Fruit fly (Drosophila melanogaster): ENCODE measurements around the gene Past1.

The Past1 gene

DNA sequence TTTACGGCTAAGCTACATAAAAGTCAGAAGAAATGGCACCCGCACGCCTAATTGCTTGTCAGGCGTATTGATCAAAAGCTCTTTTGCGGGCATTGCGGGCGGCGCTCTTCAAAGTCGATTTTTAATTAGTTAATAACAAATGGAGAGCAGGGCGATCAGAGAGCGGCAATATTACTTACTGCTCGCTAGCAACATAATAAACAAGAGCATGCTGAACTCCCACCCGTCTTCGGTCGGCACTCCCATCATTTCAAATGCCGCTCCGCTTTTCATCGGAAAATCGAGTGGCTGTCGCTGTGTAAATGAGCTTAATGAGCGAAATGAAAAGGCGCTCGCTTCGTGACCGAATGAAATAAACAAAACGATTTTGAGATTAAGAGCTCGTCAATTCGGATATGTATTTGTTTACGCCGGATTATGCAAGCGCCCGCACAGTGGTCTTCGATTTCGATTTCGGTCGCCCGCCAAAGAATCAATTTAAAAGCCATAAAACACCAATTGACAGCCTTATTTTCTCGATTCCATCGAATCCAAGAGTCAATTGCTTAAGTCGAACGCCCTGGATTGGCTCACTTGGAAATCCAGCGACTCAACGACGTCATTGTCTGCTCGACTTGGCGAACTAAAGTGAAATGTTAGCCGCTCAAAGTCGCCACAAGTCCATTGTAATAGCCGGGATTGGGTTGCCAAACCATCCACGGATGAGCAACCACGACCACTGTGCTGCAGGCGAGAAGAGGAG lies 43.4 kb upstream of the Past1 start (continued):
- TF ChIP-seq knrl (GFP tag; IDR thresholded peaks at IDR 0.05; ENCODE audit: partially characterized antibody) (no peak), Hmr (GFP tag; optimal IDR thresholded peaks at IDR 0.05) (peak; percentile 69), CG3065 (GFP tag; optimal IDR thresholded peaks at IDR 0.05) (peak; percentile 58), H15 (GFP tag; IDR thresholded peaks at IDR 0.05) (peak; percentile 75), Lim3 (GFP tag; IDR thresholded peaks at IDR 0.05) (peak; percentile 67), chn (GFP tag; optimal IDR thresholded peaks at IDR 0.05) (peak; percentile 79), rib (GFP tag; IDR thresholded peaks at IDR 0.05) (no peak), CG15514 (GFP tag; optimal IDR thresholded peaks at IDR 0.05) (peak; percentile 18), nerfin-2 (GFP tag; IDR thresholded peaks at IDR 0.05; ENCODE audit: partially characterized antibody) (0 out of 2 replicates have a peak, but pooled peaks have one; percentile 18), crol (GFP tag; IDR thresholded peaks at IDR 0.05) (no peak), CG10979 (tag; optimal IDR thresholded peaks at IDR 0.05) (peak; percentile 75), prd (optimal IDR thresholded peaks at IDR 0.05) (no peak), prd (GFP tag; IDR thresholded peaks at IDR 0.05) (peak; percentile 87), klu (GFP tag; IDR thresholded peaks at IDR 0.05) (peak; percentile 64; the same call in 1 of the 2 replicates), CG2199 (GFP tag; IDR thresholded peaks at IDR 0.05) (no peak), CG1233 (GFP tag; optimal IDR thresholded peaks at IDR 0.05) (peak; percentile 63), slbo (GFP tag; IDR thresholded peaks at IDR 0.05) (peak; percentile 82), Neu2 (GFP tag; optimal IDR thresholded peaks at IDR 0.05; ENCODE audit: borderline replicate concordance) (no peak), bab2 (GFP tag; optimal IDR thresholded peaks at IDR 0.05) (peak; percentile 76), pb (GFP tag; optimal IDR thresholded peaks at IDR 0.05) (peak; percentile 78), ash1 (GFP tag; optimal IDR thresholded peaks at IDR 0.05) (no peak), C15 (GFP tag; IDR thresholded peaks at IDR 0.05) (no peak), CG8944 (GFP tag; optimal IDR thresholded peaks at IDR 0.05) (peak; percentile 86), CG1832 (GFP tag; optimal IDR thresholded peaks at IDR 0.05) (no peak), CG12219 (GFP tag; optimal IDR thresholded peaks at IDR 0.05) (peak; percentile 85), Xrp1 (GFP tag; IDR thresholded peaks at IDR 0.05) (peak; percentile 64), CG14667 (GFP tag; IDR thresholded peaks at IDR 0.05) (peak; percentile 76), Six4 (GFP tag; optimal IDR thresholded peaks at IDR 0.05) (peak; percentile 31), NK7.1 (GFP tag; optimal IDR thresholded peaks at IDR 0.05) (peak; percentile 47), jing (GFP tag; optimal IDR thresholded peaks at IDR 0.05) (peak; percentile 82), CG10959 (GFP tag; IDR thresholded peaks at IDR 0.05) (peak; percentile 40; the same call in 1 of the 2 replicates), Blimp-1 (GFP tag; optimal IDR thresholded peaks at IDR 0.05) (peak; percentile 72), CG8478 (optimal IDR thresholded peaks at IDR 0.05) (no peak), CG2129 (GFP tag; IDR thresholded peaks at IDR 0.05; ENCODE audit: partially characterized antibody) (no peak), sr (GFP tag; IDR thresholded peaks at IDR 0.05) (no peak; the same call in 2 of the 3 replicates), Ssrp (tag; optimal IDR thresholded peaks at IDR 0.05) (peak; percentile 87), Camta (GFP tag; optimal IDR thresholded peaks at IDR 0.05) (peak; percentile 81), CG1647 (GFP tag; optimal IDR thresholded peaks at IDR 0.05) (no peak), CG18011 (GFP tag; optimal IDR thresholded peaks at IDR 0.05) (peak; percentile 60), CG4707 (GFP tag; optimal IDR thresholded peaks at IDR 0.05) (peak; percentile 69), nmo (GFP tag; optimal IDR thresholded peaks at IDR 0.05) (peak; percentile 92), en (GFP tag; optimal IDR thresholded peaks at IDR 0.05) (peak; percentile 45), cato (GFP tag; optimal IDR thresholded peaks at IDR 0.05; ENCODE audit: borderline replicate concordance) (peak; percentile 28), Doc3 (GFP tag; IDR thresholded peaks at IDR 0.05; ENCODE audit: partially characterized antibody) (no peak), repo (GFP tag; optimal IDR thresholded peaks at IDR 0.05) (peak; percentile 66), br (optimal IDR thresholded peaks at IDR 0.05) (no peak), maf-S (GFP tag; optimal IDR thresholded peaks at IDR 0.05) (peak; percentile 73), Nf-YC (tag; optimal IDR thresholded peaks at IDR 0.05) (peak; percentile 58), CG4360 (GFP tag; IDR thresholded peaks at IDR 0.05) (no peak), fd102C (GFP tag; optimal IDR thresholded peaks at IDR 0.05) (no peak)

Measured in whole organism, embryonic.